Worm (Caenorhabditis elegans) whole organism, L4 larva: ENCODE results near the gene K11H12.4.

Source experiments
- D1046.2 ChIP-seq: fragments of 200-800 bp; sonication (Bioruptor generic); IDR thresholded peaks from 2 replicates; pipeline ENCODE4 v1.3.6; 2022; ENCODE audit warnings: missing genetic modification characterization, missing compliant biosample characterization
- F44E2.7 ChIP-seq: fragments of 200-800 bp; sonication (Bioruptor generic); IDR thresholded peaks from 2 replicates; pipeline ENCODE4 v2.1.2; 2022; ENCODE audit warnings: missing genetic modification characterization, missing compliant biosample characterization
- Y105C5A.15 ChIP-seq: fragments of 200-800 bp; sonication (Bioruptor generic); IDR thresholded peaks from 2 replicates; pipeline ENCODE4 v1.3.6; 2022; ENCODE audit warnings: missing genetic modification characterization, missing compliant biosample characterization
- ZK337.2 ChIP-seq: fragments of 200-800 bp; sonication (Bioruptor generic); IDR thresholded peaks from 2 replicates; pipeline ENCODE4 v1.3.6; 2022; ENCODE audit warnings: missing genetic modification reagents, missing genetic modification characterization, missing compliant biosample characterization
- aha-1 ChIP-seq: fragments of 150-350 bp; peaks from one replicate; lab custom pipeline; 2014; ENCODE audit warnings: missing biosample characterization, missing genetic modification characterization
- ceh-28 ChIP-seq: fragments of 150-350 bp; optimal IDR thresholded peaks from 2 replicates; lab custom pipeline; 2014; ENCODE audit warnings: missing biosample characterization, missing genetic modification reagents, missing genetic modification characterization
- cey-2 ChIP-seq: sonication (generic microtip); optimal IDR thresholded peaks from 3 replicates; lab custom pipeline; 2017; ENCODE audit warnings: missing genetic modification characterization, mild to moderate bottlenecking, missing compliant biosample characterization, antibody characterized with exemption, borderline replicate concordance; ENCODE audit not compliant: insufficient read depth
- daf-16 ChIP-seq, 3 experiments: sonication (generic microtip); optimal IDR thresholded peaks; 2 replicates each; lab custom pipeline; 2016 to 2017; ENCODE audit warnings: missing genetic modification characterization in 3 of 3, missing genetic modification reagents in 3 of 3, mild to moderate bottlenecking in 2 of 3, missing compliant biosample characterization in 2 of 3, missing biosample characterization in 1 of 3, moderate library complexity in 1 of 3
- daf-8 ChIP-seq: fragments of 200-800 bp; sonication (Bioruptor generic); IDR thresholded peaks from 2 replicates; pipeline ENCODE4 v1.3.6; 2022; ENCODE audit warnings: missing genetic modification characterization, missing compliant biosample characterization
- dmd-6 ChIP-seq: fragments of 200-800 bp; sonication (Bioruptor generic); IDR thresholded peaks from 2 replicates; pipeline ENCODE4 v1.3.6; 2022; ENCODE audit warnings: missing genetic modification reagents, missing genetic modification characterization, missing compliant biosample characterization
- duxl-1 ChIP-seq: sonication (generic microtip); optimal IDR thresholded peaks from 2 replicates; lab custom pipeline; 2016; ENCODE audit warnings: mild to moderate bottlenecking, missing genetic modification characterization, moderate library complexity, missing compliant biosample characterization; ENCODE audit not compliant: poor library complexity
- dve-1 ChIP-seq: sonication (generic microtip); optimal IDR thresholded peaks from 2 replicates; lab custom pipeline; 2017; ENCODE audit warnings: antibody characterized with exemption, mild to moderate bottlenecking, missing genetic modification characterization, missing compliant biosample characterization; ENCODE audit not compliant: insufficient read depth
- gei-8 ChIP-seq: fragments of 200-800 bp; sonication (Bioruptor generic); optimal IDR thresholded peaks from 2 replicates; lab custom pipeline; 2018; ENCODE audit warnings: mild to moderate bottlenecking, missing genetic modification characterization, missing compliant biosample characterization
- hlh-11 ChIP-seq: fragments of 200-800 bp; sonication (Bioruptor generic); optimal IDR thresholded peaks from 2 replicates; lab custom pipeline; 2018; ENCODE audit warnings: mild to moderate bottlenecking, missing genetic modification characterization, missing compliant biosample characterization
- hlh-30 ChIP-seq: sonication (generic microtip); optimal IDR thresholded peaks from 2 replicates; lab custom pipeline; 2017; ENCODE audit warnings: antibody characterized with exemption, mild to moderate bottlenecking, missing genetic modification characterization, missing compliant biosample characterization; ENCODE audit not compliant: insufficient read depth
- lsy-2 ChIP-seq, 2 experiments: fragments of 150-350 bp in 1 of 2; sonication (generic microtip) in 1 of 2; optimal IDR thresholded peaks; 2 replicates each; lab custom pipeline; 2014 to 2017; ENCODE audit warnings: missing biosample characterization in 2 of 2, missing genetic modification characterization in 2 of 2
- madf-9 ChIP-seq: fragments of 200-800 bp; sonication (Bioruptor generic); conservative IDR thresholded peaks from 2 replicates; pipeline ENCODE4 v1.3.6; 2022; ENCODE audit warnings: missing genetic modification reagents, missing genetic modification characterization, missing compliant biosample characterization
- mep-1 ChIP-seq: fragments of 150-350 bp; sonication (generic microtip); optimal IDR thresholded peaks from 3 replicates; lab custom pipeline; 2014; ENCODE audit warnings: missing biosample characterization, missing genetic modification characterization
- mxl-3 ChIP-seq: fragments of 200-800 bp; sonication (Bioruptor generic); optimal IDR thresholded peaks from 2 replicates; lab custom pipeline; 2018; ENCODE audit warnings: mild to moderate bottlenecking, missing genetic modification characterization, missing compliant biosample characterization
- nhr-102 ChIP-seq: sonication (generic microtip); optimal IDR thresholded peaks from 2 replicates; lab custom pipeline; 2016; ENCODE audit warnings: mild to moderate bottlenecking, missing genetic modification characterization, moderate library complexity, missing compliant biosample characterization
- nhr-111 ChIP-seq: fragments of 200-800 bp; sonication (Bioruptor generic); optimal IDR thresholded peaks from 2 replicates; lab custom pipeline; 2018; ENCODE audit warnings: mild to moderate bottlenecking, missing genetic modification characterization, missing compliant biosample characterization
- nhr-28 ChIP-seq: fragments of 150-350 bp; optimal IDR thresholded peaks from 2 replicates; lab custom pipeline; 2014; ENCODE audit warnings: missing biosample characterization, missing genetic modification characterization
- nhr-41 ChIP-seq: fragments of 200-800 bp; sonication (Bioruptor generic); IDR thresholded peaks from 2 replicates; pipeline ENCODE4 v1.3.6; 2022; ENCODE audit warnings: missing genetic modification reagents, missing genetic modification characterization, missing compliant biosample characterization
- nhr-48 ChIP-seq: sonication (generic microtip); optimal IDR thresholded peaks from 2 replicates; lab custom pipeline; 2016; ENCODE audit warnings: mild to moderate bottlenecking, missing genetic modification characterization, missing compliant biosample characterization
- nhr-76 ChIP-seq: fragments of 150-350 bp; optimal IDR thresholded peaks from 2 replicates; lab custom pipeline; 2014; ENCODE audit warnings: missing biosample characterization, missing genetic modification characterization
- pqm-1 ChIP-seq: sonication (generic microtip); optimal IDR thresholded peaks from 2 replicates; lab custom pipeline; 2017; ENCODE audit warnings: missing biosample characterization, missing genetic modification characterization
- set-16 ChIP-seq: fragments of 200-800 bp; sonication (Bioruptor generic); IDR thresholded peaks from 2 replicates; pipeline ENCODE4 v1.3.6; 2022; ENCODE audit warnings: missing genetic modification reagents, missing genetic modification characterization, missing compliant biosample characterization
- spr-1 ChIP-seq: sonication (generic microtip); optimal IDR thresholded peaks from 2 replicates; lab custom pipeline; 2016; ENCODE audit warnings: mild to moderate bottlenecking, missing genetic modification characterization, missing compliant biosample characterization
- tag-97 ChIP-seq: fragments of 200-800 bp; sonication (Bioruptor generic); IDR thresholded peaks from 2 replicates; pipeline ENCODE4 v1.3.6; 2022; ENCODE audit warnings: missing genetic modification characterization, missing compliant biosample characterization
- tra-1 ChIP-seq: fragments of 200-800 bp; sonication (Bioruptor generic); IDR thresholded peaks from 2 replicates; pipeline ENCODE4 v1.3.6; 2022; ENCODE audit warnings: missing genetic modification reagents, missing genetic modification characterization, missing compliant biosample characterization
- unc-62 ChIP-seq, 3 experiments: fragments of 150-350 bp in 1 of 3; sonication (generic microtip); optimal IDR thresholded peaks in 2 of 3; peaks in 1 of 3; 1 replicate in 1 of 3; 2 replicates in 2 of 3; lab custom pipeline; 2014 to 2017; ENCODE audit warnings: missing biosample characterization in 3 of 3, missing genetic modification characterization in 3 of 3, missing genetic modification reagents in 3 of 3, missing genotype in 1 of 3
- zfp-2 ChIP-seq: sonication (generic microtip); optimal IDR thresholded peaks from 2 replicates; lab custom pipeline; 2016; ENCODE audit warnings: mild to moderate bottlenecking, missing genetic modification characterization, missing compliant biosample characterization
- zip-2 ChIP-seq: fragments of 150-350 bp; optimal IDR thresholded peaks from 2 replicates; lab custom pipeline; 2014; ENCODE audit warnings: missing biosample characterization, missing genetic modification characterization
- ztf-11 ChIP-seq: fragments of 150-350 bp; optimal IDR thresholded peaks from 2 replicates; lab custom pipeline; 2014; ENCODE audit warnings: missing biosample characterization, missing genetic modification characterization

K11H12.4 gene

DNA sequence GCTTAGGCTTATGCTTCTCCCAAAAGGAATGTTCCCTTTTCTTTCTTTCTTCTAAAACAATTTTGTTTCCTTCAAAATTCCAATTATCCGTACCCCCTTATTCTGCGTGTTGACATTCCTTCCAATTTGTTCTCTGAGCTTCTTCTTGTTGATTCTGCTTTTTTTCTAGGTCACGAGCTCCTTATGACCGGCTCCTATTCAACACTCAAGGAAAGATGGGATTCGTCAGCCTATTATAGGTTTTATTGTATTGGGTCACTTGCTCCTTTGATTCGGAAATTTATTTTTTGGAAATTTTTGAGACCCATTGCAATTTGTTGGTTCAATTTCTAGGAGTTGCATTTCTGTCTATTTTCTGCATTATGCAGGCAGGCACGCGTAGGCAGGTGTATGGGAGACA is 36.5 kb downstream of the K11H12.4 start:
- no peak for TF ChIP-seq nhr-41
- TF ChIP-seq pqm-1 (tag; lab: Kevin White, UChicago) = no peak
- peak; percentile 72 for TF ChIP-seq aha-1
- peak in 1 of 2 experiments; percentile 42 for TF ChIP-seq unc-62 (GFP tag; optimal IDR thresholded peaks at IDR 0.05 in 1 of 2; lab: Kevin White, UChicago)
- no peak for TF ChIP-seq unc-62 (tag; optimal IDR thresholded peaks at IDR 0.05; lab: Kevin White, UChicago)

- TF ChIP-seq dmd-6 (GFP tag; lab: Robert Waterston, UW) = peak; percentile 36; the same call in 1 of the 2 replicates
- TF ChIP-seq gei-8 (GFP tag; lab: Kevin White, UChicago) = no peak
- TF ChIP-seq mxl-3 (GFP tag; lab: Kevin White, UChicago) = peak; percentile 70
- TF ChIP-seq nhr-48 (tag; lab: Kevin White, UChicago) = peak; percentile 60
- no peak for TF ChIP-seq nhr-111
- TF ChIP-seq cey-2 (tag; lab: Kevin White, UChicago) = no peak
- TF ChIP-seq hlh-30 (tag; lab: Kevin White, UChicago) = peak; percentile 65
Measured at ce11 chrIV:633565-633964, 42.1 kb downstream of the K11H12.4 start.

DNA sequence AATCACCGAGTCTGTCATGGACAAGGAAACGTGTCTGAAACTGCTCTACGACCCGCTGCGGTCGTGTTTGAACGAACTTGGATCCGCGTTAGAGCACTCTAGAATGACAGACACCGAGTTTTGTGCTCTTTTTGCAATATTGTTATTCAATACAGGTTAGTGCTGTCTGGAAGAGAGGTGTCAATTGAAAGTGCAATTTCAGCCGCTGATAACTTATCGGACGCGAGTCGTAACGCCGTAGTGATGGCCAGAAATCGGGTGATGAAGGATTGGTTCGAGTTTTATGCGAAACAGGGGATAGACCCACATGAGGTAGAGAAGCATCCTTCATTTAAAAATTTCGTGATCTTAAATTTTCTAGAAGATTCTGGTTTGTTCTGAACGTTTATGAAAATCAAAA is 43.8 kb downstream of the K11H12.4 start:
- no peak for TF ChIP-seq F44E2.7 (GFP tag; lab: Robert Waterston, UW)
- no peak for TF ChIP-seq spr-1
- TF ChIP-seq gei-8 (GFP tag; lab: Kevin White, UChicago) = no peak
- TF ChIP-seq lsy-2 (tag; optimal IDR thresholded peaks at IDR 0.05; lab: Kevin White, UChicago) = no peak
- TF ChIP-seq D1046.2 (GFP tag; lab: Robert Waterston, UW) = 0 out of 2 replicates have a peak, but pooled peaks have one; percentile 23
- no peak for TF ChIP-seq daf-16 (GFP tag; optimal IDR thresholded peaks at IDR 0.05; lab: Kevin White, UChicago)
- peak; percentile 42 for TF ChIP-seq daf-16 (tag; optimal IDR thresholded peaks at IDR 0.05; lab: Kevin White, UChicago)
- peak; percentile 74 for TF ChIP-seq dmd-6 (GFP tag; lab: Robert Waterston, UW)
- 0 out of 2 replicates have a peak, but pooled peaks have one; percentile 13 for TF ChIP-seq madf-9 (GFP tag; lab: Robert Waterston, UW)
- TF ChIP-seq hlh-11 (tag; lab: Kevin White, UChicago) = peak; percentile 20
- TF ChIP-seq, all 104 proteins: peak for 5

DNA sequence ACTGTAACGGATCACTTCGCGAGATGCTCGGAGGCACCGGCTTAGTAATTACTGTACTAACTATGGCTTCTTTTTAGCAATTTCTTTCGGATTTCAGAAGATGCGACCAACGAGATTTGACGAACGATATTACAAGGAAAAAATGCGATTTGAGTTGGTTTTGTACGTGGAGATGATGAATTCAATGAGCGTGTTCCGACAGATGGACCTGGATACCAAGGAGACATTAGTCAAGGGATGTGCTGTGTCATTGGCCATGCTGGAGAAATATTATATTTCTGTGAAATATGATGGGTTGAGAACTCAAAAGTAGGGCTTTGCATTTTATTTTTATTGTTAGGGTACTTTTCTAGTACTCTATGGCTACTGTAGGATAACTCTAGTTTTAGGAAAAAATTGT is 45.1 kb downstream of the K11H12.4 start:
- no peak for TF ChIP-seq tag-97
- no peak for TF ChIP-seq nhr-102 (tag; lab: Kevin White, UChicago)
- TF ChIP-seq daf-8 (GFP tag; lab: Robert Waterston, UW) = no peak
- no peak for TF ChIP-seq zfp-2 (tag; lab: Kevin White, UChicago)
- peak; percentile 95 for TF ChIP-seq aha-1
- TF ChIP-seq mep-1 = no peak
- TF ChIP-seq hlh-11 (tag; lab: Kevin White, UChicago) = no peak
- TF ChIP-seq daf-16 (GFP tag; optimal IDR thresholded peaks at IDR 0.05; lab: Kevin White, UChicago) = no peak
- no peak for TF ChIP-seq daf-16 (tag; optimal IDR thresholded peaks at IDR 0.05; lab: Kevin White, UChicago)
- no peak for TF ChIP-seq hlh-30 (tag; lab: Kevin White, UChicago)
- no peak for TF ChIP-seq madf-9 (GFP tag; lab: Robert Waterston, UW)
- TF ChIP-seq unc-62 (GFP tag; optimal IDR thresholded peaks at IDR 0.05 in 1 of 2; lab: Kevin White, UChicago) = peak in 1 of 2 experiments; percentile 46
- no peak for TF ChIP-seq unc-62 (tag; optimal IDR thresholded peaks at IDR 0.05; lab: Kevin White, UChicago)

- no peak for TF ChIP-seq ztf-11 (tag; lab: Kevin White, UChicago)
- TF ChIP-seq Y105C5A.15 (GFP tag; lab: Robert Waterston, UW) = no peak
- TF ChIP-seq nhr-102 (tag; lab: Kevin White, UChicago) = no peak
Measured at ce11 chrIV:627237-627636, 48.4 kb downstream of the K11H12.4 start, which contains the start of gene nhr-76. nhr-76 (plus strand) TSS chrIV:627537.

DNA sequence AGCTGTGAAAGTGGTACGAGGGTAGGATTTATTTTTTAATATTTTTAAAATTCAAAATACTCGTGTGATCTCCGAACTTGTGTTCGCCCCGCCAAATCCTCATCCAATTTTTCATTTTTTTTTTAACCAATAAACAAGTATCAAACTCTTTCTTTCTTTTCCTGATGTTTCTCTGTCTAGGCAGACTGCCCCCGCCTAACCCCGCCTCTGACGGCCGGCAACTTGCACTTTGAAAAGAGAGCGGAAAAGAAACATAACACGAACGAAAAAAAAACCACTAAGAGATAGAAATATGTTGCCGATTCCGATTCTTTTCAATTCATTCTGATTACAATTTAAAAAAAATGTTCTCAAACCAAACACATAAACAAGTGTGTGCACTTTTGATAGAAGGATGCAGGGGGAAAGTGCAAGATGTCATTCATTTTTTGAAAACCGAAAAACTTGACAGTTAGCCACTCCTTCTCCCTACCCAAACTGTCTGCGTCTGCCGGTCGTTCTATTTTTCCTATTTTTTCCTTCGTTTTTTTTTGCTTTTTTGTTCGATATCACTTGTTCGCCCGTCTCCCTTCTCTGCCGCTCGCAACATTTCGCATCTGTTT is 49.6 kb downstream of the K11H12.4 start:
- TF ChIP-seq ceh-28 = no peak
- TF ChIP-seq hlh-11 (tag; lab: Kevin White, UChicago) = peak; percentile 44
- peak; percentile 43 for TF ChIP-seq nhr-28
- TF ChIP-seq dmd-6 (GFP tag; lab: Robert Waterston, UW) = peak; percentile 83
- TF ChIP-seq duxl-1 (tag; lab: Kevin White, UChicago) = no peak
- no peak for TF ChIP-seq cey-2 (tag; lab: Kevin White, UChicago)
- peak in 1 of 2 experiments; percentile 93 for TF ChIP-seq unc-62 (GFP tag; optimal IDR thresholded peaks at IDR 0.05 in 1 of 2; lab: Kevin White, UChicago)
- TF ChIP-seq unc-62 (tag; optimal IDR thresholded peaks at IDR 0.05; lab: Kevin White, UChicago) = no peak
- TF ChIP-seq daf-16 (GFP tag; optimal IDR thresholded peaks at IDR 0.05; lab: Kevin White, UChicago) = peak in 1 of 2 experiments; percentile 36
- peak; percentile 43 for TF ChIP-seq daf-16 (tag; optimal IDR thresholded peaks at IDR 0.05; lab: Kevin White, UChicago)
- TF ChIP-seq lsy-2 (tag; optimal IDR thresholded peaks at IDR 0.05; lab: Kevin White, UChicago) = no peak
- 0 out of 2 replicates have a peak, but pooled peaks have one; percentile 22 for TF ChIP-seq tra-1 (GFP tag; lab: Robert Waterston, UW)
- TF ChIP-seq nhr-76 = peak; percentile 91
- no peak for TF ChIP-seq set-16 (GFP tag; lab: Robert Waterston, UW)
- TF ChIP-seq dve-1 (tag; lab: Kevin White, UChicago) = peak; percentile 39
- TF ChIP-seq zip-2 (tag; lab: Kevin White, UChicago) = no peak
- no peak for TF ChIP-seq ZK337.2 (GFP tag; lab: Robert Waterston, UW)
